Fruit fly (Drosophila melanogaster) whole organism, prepupa: ENCODE results near the gene Qsox4.

Experiments used
- Blimp-1 ChIP-seq: fragments of 200-800 bp; sonication (Bioruptor generic); optimal IDR thresholded peaks from 3 replicates; lab custom pipeline; 2017; ENCODE audit warnings: missing biosample characterization, missing genetic modification characterization, mild to moderate bottlenecking, moderate library complexity, missing genetic modification reagents
- CG10631 ChIP-seq: fragments of 200-800 bp; sonication (Bioruptor generic); optimal IDR thresholded peaks from 2 replicates; lab custom pipeline; 2016; ENCODE audit warnings: missing biosample characterization, missing genetic modification characterization
- CG16779 ChIP-seq: fragments of 200-800 bp; sonication (Bioruptor generic); optimal IDR thresholded peaks from 3 replicates; lab custom pipeline; 2017; ENCODE audit warnings: missing biosample characterization, mild to moderate bottlenecking, missing genetic modification characterization
- CG32006 ChIP-seq: fragments of 200-800 bp; sonication (Bioruptor generic); optimal IDR thresholded peaks from 3 replicates; lab custom pipeline; 2017; ENCODE audit warnings: missing biosample characterization, mild to moderate bottlenecking, missing genetic modification characterization
- CG34406 ChIP-seq: fragments of 200-800 bp; sonication (Bioruptor generic); optimal IDR thresholded peaks from 3 replicates; lab custom pipeline; 2016; ENCODE audit warnings: missing biosample characterization, missing genetic modification characterization
- CG6163 ChIP-seq: fragments of 200-800 bp; sonication (Bioruptor generic); IDR thresholded peaks from 3 replicates; pipeline ENCODE4 v1.3.6; 2022; ENCODE audit warnings: missing biosample characterization, missing genetic modification characterization
- Eip75B ChIP-seq: fragments of 200-800 bp; sonication (Bioruptor generic); optimal IDR thresholded peaks from 3 replicates; lab custom pipeline; 2016; ENCODE audit warnings: missing biosample characterization, missing genetic modification characterization
- Smox ChIP-seq: fragments of 200-800 bp; sonication (Bioruptor generic); optimal IDR thresholded peaks from 3 replicates; lab custom pipeline; 2016; ENCODE audit warnings: missing biosample characterization, missing genetic modification characterization
- Sox102F ChIP-seq: fragments of 200-800 bp; sonication (Bioruptor generic); optimal IDR thresholded peaks from 2 replicates; lab custom pipeline; 2016; ENCODE audit warnings: missing biosample characterization, mild to moderate bottlenecking, missing genetic modification characterization
- acj6 ChIP-seq: fragments of 200-800 bp; sonication (Bioruptor generic); optimal IDR thresholded peaks from 3 replicates; lab custom pipeline; 2016; ENCODE audit warnings: missing biosample characterization, missing genetic modification characterization
- eg ChIP-seq: fragments of 200-800 bp; sonication (Bioruptor generic); IDR thresholded peaks from 3 replicates; pipeline ENCODE4 v1.3.6; 2022; ENCODE audit warnings: missing biosample characterization, missing genetic modification characterization
- fkh ChIP-seq: fragments of 200-800 bp; sonication (Bioruptor generic); optimal IDR thresholded peaks from 3 replicates; lab custom pipeline; 2017; ENCODE audit warnings: missing biosample characterization, mild to moderate bottlenecking, missing genetic modification characterization, moderate library complexity
- spab ChIP-seq: fragments of 200-800 bp; sonication (Bioruptor generic); optimal IDR thresholded peaks from 2 replicates; lab custom pipeline; 2017; ENCODE audit warnings: missing biosample characterization, mild to moderate bottlenecking, missing genetic modification characterization, missing genetic modification reagents
- ss ChIP-seq, 2 experiments: fragments of 200-800 bp; sonication (Bioruptor generic); optimal IDR thresholded peaks; 2 replicates in 1 of 2; 3 replicates in 1 of 2; lab custom pipeline; 2017 to 2018; ENCODE audit warnings: mild to moderate bottlenecking in 2 of 2, missing biosample characterization in 2 of 2, missing genetic modification characterization in 2 of 2, moderate library complexity in 1 of 2

- no peak for TF ChIP-seq Eip75B (GFP tag; lab: Kevin White, UChicago)
- TF ChIP-seq CG10631 (GFP tag; lab: Kevin White, UChicago) = no peak
- no peak for TF ChIP-seq CG34406 (GFP tag; lab: Kevin White, UChicago)
- no peak for TF ChIP-seq Sox102F (GFP tag; lab: Kevin White, UChicago)
- TF ChIP-seq CG16779 (tag; lab: Kevin White, UChicago) = no peak
- TF ChIP-seq ss (GFP tag; optimal IDR thresholded peaks at IDR 0.05; lab: Kevin White, UChicago) = no peak
- TF ChIP-seq CG32006 (GFP tag; lab: Kevin White, UChicago) = no peak
- no peak for TF ChIP-seq Smox (GFP tag; lab: Kevin White, UChicago)
- no peak for TF ChIP-seq spab (GFP tag; lab: Kevin White, UChicago)
- no peak for TF ChIP-seq CG6163 (GFP tag; lab: Robert Waterston, UW)
- TF ChIP-seq fkh (GFP tag; lab: Kevin White, UChicago) = no peak
- TF ChIP-seq eg (GFP tag; lab: Robert Waterston, UW) = no peak
- no peak for TF ChIP-seq acj6 (GFP tag; lab: Kevin White, UChicago)
- no peak for TF ChIP-seq Blimp-1 (GFP tag; lab: Kevin White, UChicago)
Measured at dm6 chr3R:23733771-23734170, 31.2 kb downstream of the Qsox4 start.
